Worm (Caenorhabditis elegans) whole organism, early embryonic: ENCODE data around the gene D2096.5.

Source experiments
- B0310.2 ChIP-seq: sonication (generic microtip); optimal IDR thresholded peaks from 2 replicates; lab custom pipeline; 2016; ENCODE audit warnings: mild to moderate bottlenecking, missing genetic modification characterization, missing compliant biosample characterization
- F13C5.2 ChIP-seq: sonication (generic microtip); optimal IDR thresholded peaks from 2 replicates; lab custom pipeline; 2017; ENCODE audit warnings: mild to moderate bottlenecking, missing genetic modification characterization, inconsistent platforms, missing compliant biosample characterization
- aly-1 ChIP-seq: sonication (generic microtip); optimal IDR thresholded peaks from 2 replicates; lab custom pipeline; 2016; ENCODE audit warnings: missing genetic modification characterization, missing compliant biosample characterization
- ama-1 ChIP-seq: fragments of 150-350 bp; optimal IDR thresholded peaks from 2 replicates; lab custom pipeline; 2014
- ceh-13 ChIP-seq: fragments of 200-800 bp; sonication (Bioruptor generic); optimal IDR thresholded peaks from 2 replicates; lab custom pipeline; 2018; ENCODE audit warnings: mild to moderate bottlenecking, missing genetic modification characterization, missing compliant biosample characterization
- ceh-36 ChIP-seq: sonication (generic microtip); optimal IDR thresholded peaks from 2 replicates; lab custom pipeline; 2016; ENCODE audit warnings: missing genetic modification characterization, inconsistent platforms, missing compliant biosample characterization
- ets-7 ChIP-seq: sonication (generic microtip); optimal IDR thresholded peaks from 2 replicates; lab custom pipeline; 2016; ENCODE audit warnings: missing genotype, missing genetic modification characterization, missing compliant biosample characterization
- flt-1 ChIP-seq: fragments of 200-800 bp; sonication (Bioruptor generic); IDR thresholded peaks from 2 replicates; pipeline ENCODE4 v1.3.6; 2022; ENCODE audit warnings: missing genetic modification characterization, missing compliant biosample characterization
- hmbx-1 ChIP-seq: sonication (generic microtip); optimal IDR thresholded peaks from 2 replicates; lab custom pipeline; 2016; ENCODE audit warnings: mild to moderate bottlenecking, missing genetic modification characterization, missing compliant biosample characterization
- hmg-4 ChIP-seq: fragments of 200-800 bp; sonication (Bioruptor generic); optimal IDR thresholded peaks from 2 replicates; lab custom pipeline; 2018; ENCODE audit warnings: mild to moderate bottlenecking, missing genetic modification characterization, missing compliant biosample characterization
- hnd-1 ChIP-seq: sonication (generic microtip); optimal IDR thresholded peaks from 2 replicates; lab custom pipeline; 2016; ENCODE audit warnings: missing genetic modification characterization, missing compliant biosample characterization
- pes-1 ChIP-seq: fragments of 200-800 bp; sonication (Bioruptor generic); IDR thresholded peaks from 2 replicates; pipeline ENCODE4 v1.3.6; 2022; ENCODE audit warnings: missing genetic modification reagents, missing genetic modification characterization, missing compliant biosample characterization
- scrt-1 ChIP-seq: fragments of 200-800 bp; sonication (Bioruptor generic); IDR thresholded peaks from 2 replicates; pipeline ENCODE4 v1.3.6; 2022; ENCODE audit warnings: missing genetic modification characterization, missing compliant biosample characterization
- sea-1 ChIP-seq: fragments of 200-800 bp; sonication (Bioruptor generic); conservative IDR thresholded peaks from 2 replicates; pipeline ENCODE4 v1.3.6; 2022; ENCODE audit warnings: missing genetic modification characterization, missing compliant biosample characterization
- tbx-11 ChIP-seq: fragments of 200-800 bp; sonication (Bioruptor generic); IDR thresholded peaks from 2 replicates; pipeline ENCODE4 v1.3.6; 2022; ENCODE audit warnings: missing genetic modification characterization, missing compliant biosample characterization
- tbx-37 ChIP-seq: fragments of 200-800 bp; sonication (Bioruptor generic); conservative IDR thresholded peaks from 2 replicates; pipeline ENCODE4 v1.3.6; 2022; ENCODE audit warnings: missing genetic modification reagents, missing genetic modification characterization, missing compliant biosample characterization
- tra-4 ChIP-seq: sonication (generic microtip); optimal IDR thresholded peaks from 2 replicates; lab custom pipeline; 2017; ENCODE audit warnings: missing genetic modification characterization, missing compliant biosample characterization

D2096.5 gene

DNA sequence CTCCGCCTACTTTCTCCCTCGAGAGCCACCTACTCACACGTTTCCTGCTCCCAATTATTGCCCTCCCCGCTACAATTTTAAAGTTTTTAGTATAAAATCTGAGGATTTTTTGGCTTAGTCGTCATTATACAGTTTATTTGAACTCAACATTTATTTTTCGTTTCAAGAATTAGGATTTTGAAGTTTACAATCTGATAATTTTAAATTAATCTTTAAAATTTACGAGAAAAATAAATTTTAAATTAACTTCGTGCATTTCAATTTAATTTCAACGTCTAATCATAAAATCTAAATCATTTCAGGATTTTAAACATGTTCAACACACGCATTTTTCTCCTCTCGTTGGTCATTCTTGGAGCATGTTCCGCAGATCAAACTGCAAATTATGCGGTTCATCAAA is 30.7 kb downstream of the D2096.5 start, which contains the start of gene F35H10.2:
F35H10.2 (plus strand) TSS at position 301 of the 400 bp plus-strand sequence.
- TF ChIP-seq ceh-36 (tag; lab: Kevin White, UChicago), result no peak
- no peak for TF ChIP-seq ets-7 (tag; lab: Kevin White, UChicago)
- TF ChIP-seq sea-1 (GFP tag; lab: Robert Waterston, UW), result no peak
- no peak for TF ChIP-seq flt-1 (GFP tag; lab: Robert Waterston, UW)
- no peak for TF ChIP-seq tra-4 (tag; lab: Kevin White, UChicago)
- TF ChIP-seq hmbx-1 (tag; lab: Kevin White, UChicago), result no peak
- TF ChIP-seq hnd-1 (tag; lab: Kevin White, UChicago), result no peak
- no peak for TF ChIP-seq pes-1 (GFP tag; lab: Robert Waterston, UW)
- TF ChIP-seq ceh-13 (GFP tag; lab: Kevin White, UChicago), result no peak
- no peak for TF ChIP-seq tbx-11 (GFP tag; lab: Robert Waterston, UW)
- TF ChIP-seq aly-1, result no peak
- no peak for TF ChIP-seq scrt-1
- no peak for TF ChIP-seq ama-1 (lab: Kevin White, UChicago)
- TF ChIP-seq B0310.2 (tag; lab: Kevin White, UChicago), result no peak
- TF ChIP-seq tbx-37 (GFP tag; lab: Robert Waterston, UW), result no peak
- no peak for TF ChIP-seq F13C5.2 (tag; lab: Kevin White, UChicago)
- no peak for TF ChIP-seq hmg-4 (GFP tag; lab: Kevin White, UChicago)

DNA sequence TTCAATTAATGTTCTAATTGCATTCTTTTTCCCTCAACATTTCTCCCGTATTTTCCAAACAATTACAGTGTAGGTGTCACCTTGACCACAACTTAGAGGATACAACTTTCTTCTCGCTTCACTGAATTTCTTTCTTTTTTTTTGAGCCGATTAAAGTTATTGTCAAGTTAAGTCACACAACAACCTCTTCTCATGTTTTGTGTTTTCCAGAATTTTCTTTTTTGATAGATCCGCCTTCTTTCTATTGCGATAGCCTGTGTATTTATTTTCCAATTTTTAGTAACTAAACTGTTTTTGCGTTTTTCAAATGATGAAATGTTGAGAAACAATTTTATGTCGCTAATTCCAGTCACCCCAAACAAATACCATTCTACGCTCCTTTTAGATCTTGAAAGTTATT is 33.9 kb downstream of the D2096.5 start, which contains the start of gene F35H10.3:
F35H10.3 (plus strand) TSS at position 301 of the 400 bp plus-strand sequence.
- no peak for TF ChIP-seq flt-1 (GFP tag; lab: Robert Waterston, UW)
- no peak for TF ChIP-seq scrt-1
- TF ChIP-seq hnd-1 (tag; lab: Kevin White, UChicago), result no peak
- TF ChIP-seq aly-1, result no peak
- TF ChIP-seq B0310.2 (tag; lab: Kevin White, UChicago), result no peak
- TF ChIP-seq ama-1 (lab: Kevin White, UChicago), result no peak
- no peak for TF ChIP-seq pes-1 (GFP tag; lab: Robert Waterston, UW)
- TF ChIP-seq F13C5.2 (tag; lab: Kevin White, UChicago), result no peak
- no peak for TF ChIP-seq tbx-37 (GFP tag; lab: Robert Waterston, UW)
- no peak for TF ChIP-seq hmg-4 (GFP tag; lab: Kevin White, UChicago)
- TF ChIP-seq ceh-36 (tag; lab: Kevin White, UChicago), result no peak
- no peak for TF ChIP-seq hmbx-1 (tag; lab: Kevin White, UChicago)
- TF ChIP-seq sea-1 (GFP tag; lab: Robert Waterston, UW), result no peak
- TF ChIP-seq tbx-11 (GFP tag; lab: Robert Waterston, UW), result no peak
- no peak for TF ChIP-seq tra-4 (tag; lab: Kevin White, UChicago)
- no peak for TF ChIP-seq ets-7 (tag; lab: Kevin White, UChicago)

DNA sequence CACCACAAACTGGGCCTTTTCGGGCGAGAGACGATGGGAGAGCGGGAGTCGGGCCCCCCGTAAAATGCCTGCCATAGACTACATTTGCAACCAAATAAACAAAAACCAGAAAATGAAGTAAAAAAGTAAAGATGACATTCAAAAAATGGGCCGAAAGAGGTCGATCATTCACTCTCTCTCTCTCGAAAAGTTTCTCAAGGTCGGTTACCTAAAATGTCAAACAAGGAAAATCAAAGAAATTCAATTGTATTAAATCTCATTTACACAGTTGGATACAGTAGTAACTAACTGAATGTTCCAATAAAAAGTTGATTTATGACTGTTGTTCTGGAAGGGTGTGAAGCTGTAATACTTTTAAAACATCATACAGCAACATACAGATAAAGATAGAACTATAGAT is 40.8 kb downstream of the D2096.5 start:
- no peak for TF ChIP-seq B0310.2 (tag; lab: Kevin White, UChicago)
- TF ChIP-seq flt-1 (GFP tag; lab: Robert Waterston, UW), result no peak
- no peak for TF ChIP-seq tbx-37 (GFP tag; lab: Robert Waterston, UW)
- TF ChIP-seq tra-4 (tag; lab: Kevin White, UChicago), result no peak
- no peak for TF ChIP-seq scrt-1

DNA sequence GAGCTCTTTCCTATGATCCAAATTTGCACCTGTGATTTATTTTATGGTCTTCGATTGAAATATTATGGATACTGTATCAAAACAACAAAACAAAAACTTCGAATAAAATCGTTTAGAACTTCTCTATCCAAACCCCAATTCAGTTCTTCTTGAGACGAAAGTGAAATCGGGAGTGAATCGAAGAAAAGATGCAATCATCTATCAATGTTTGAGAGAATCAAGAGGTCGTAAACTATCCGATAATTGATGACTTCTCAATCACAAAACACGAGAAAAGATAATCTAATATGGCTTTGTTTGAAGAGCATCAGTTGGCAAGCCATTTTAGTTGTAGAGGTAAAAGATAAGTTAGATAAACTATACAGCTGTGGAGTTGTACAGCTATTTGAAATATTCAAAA is 41.8 kb downstream of the D2096.5 start:
- no peak for TF ChIP-seq ets-7 (tag; lab: Kevin White, UChicago)
- no peak for TF ChIP-seq hmg-4 (GFP tag; lab: Kevin White, UChicago)
- TF ChIP-seq tbx-37 (GFP tag; lab: Robert Waterston, UW), result no peak
- no peak for TF ChIP-seq aly-1
- no peak for TF ChIP-seq tra-4 (tag; lab: Kevin White, UChicago)
- no peak for TF ChIP-seq B0310.2 (tag; lab: Kevin White, UChicago)
- no peak for TF ChIP-seq tbx-11 (GFP tag; lab: Robert Waterston, UW)
- no peak for TF ChIP-seq pes-1 (GFP tag; lab: Robert Waterston, UW)

DNA sequence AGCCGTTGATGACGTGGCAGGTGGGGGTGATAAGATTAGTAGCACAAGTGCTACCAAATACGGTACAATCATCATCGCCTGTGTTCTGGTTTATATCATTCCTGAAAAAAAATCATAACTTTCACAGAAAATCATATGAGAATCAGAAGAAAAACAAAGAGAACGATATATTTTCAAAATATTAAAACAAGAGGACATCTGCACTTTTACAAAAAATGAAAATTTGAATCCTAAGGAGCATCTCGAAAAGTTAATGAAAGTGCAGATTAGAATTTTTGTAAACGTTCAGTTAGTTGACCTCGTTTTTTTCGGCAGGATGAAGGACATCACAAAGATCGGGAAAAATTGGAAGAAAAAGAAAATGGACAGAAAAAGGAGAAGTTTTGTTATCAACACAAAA is 46.7 kb downstream of the D2096.5 start, which contains the start of gene F35H10.10:
F35H10.10 (minus strand) TSS at position 101 of the 400 bp plus-strand sequence.
- TF ChIP-seq tbx-11 (GFP tag; lab: Robert Waterston, UW), result no peak
- TF ChIP-seq hmg-4 (GFP tag; lab: Kevin White, UChicago), result no peak
- no peak for TF ChIP-seq flt-1 (GFP tag; lab: Robert Waterston, UW)
- TF ChIP-seq sea-1 (GFP tag; lab: Robert Waterston, UW), result no peak
- no peak for TF ChIP-seq ama-1 (lab: Kevin White, UChicago)
- TF ChIP-seq F13C5.2 (tag; lab: Kevin White, UChicago), result no peak

DNA sequence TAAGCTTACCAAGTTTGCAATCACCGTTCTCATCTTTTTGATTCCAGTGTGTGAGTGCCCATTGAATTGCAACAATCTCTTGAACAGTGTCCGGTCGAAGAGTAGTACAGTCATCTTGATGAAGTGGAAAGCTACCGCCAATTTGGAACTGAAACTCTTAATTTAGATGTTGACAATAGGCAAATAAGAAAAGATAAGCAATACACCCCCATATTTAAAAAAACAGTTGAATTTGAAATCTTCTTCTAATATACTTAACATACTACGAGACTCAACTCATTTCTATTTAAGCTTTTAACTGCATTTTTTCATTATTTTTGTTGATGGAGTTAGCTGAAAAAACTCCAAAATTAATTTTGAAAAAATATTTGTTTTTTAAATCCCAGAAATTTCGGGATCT is 47.5 kb downstream of the D2096.5 start:
- TF ChIP-seq hnd-1 (tag; lab: Kevin White, UChicago), result no peak
